Worm (Caenorhabditis elegans): Measurements from ENCODE around the gene F22F7.7.

F22F7.7 gene

ce11 chrV:2150876-2151275 lies 11.0 kb upstream of the F22F7.7 start, which contains the start of gene C45H4.13:
TSS of gene C45H4.13 (minus strand) at chrV:2150976.
- TF ChIP-seq ztf-26 (tag; optimal IDR thresholded peaks at IDR 0.05) (no peak), repo-1 (tag; optimal IDR thresholded peaks at IDR 0.05) (no peak), F23B12.7 (tag; optimal IDR thresholded peaks at IDR 0.05; ENCODE audit: insufficient read depth) (no peak), nhr-27 (tag; optimal IDR thresholded peaks at IDR 0.05) (no peak), pbrm-1 (GFP tag; IDR thresholded peaks at IDR 0.05) (no peak), chd-7 (tag; optimal IDR thresholded peaks at IDR 0.05) (no peak), zfh-2 (GFP tag; conservative IDR thresholded peaks at IDR 0.05) (no peak), F33H1.4 (GFP tag; IDR thresholded peaks at IDR 0.05) (no peak), nhr-80 (tag; optimal IDR thresholded peaks at IDR 0.05) (no peak), T26A5.8 (tag; optimal IDR thresholded peaks at IDR 0.05) (no peak), nfyb-1 (GFP tag; IDR thresholded peaks at IDR 0.05) (no peak), lsl-1 (GFP tag; optimal IDR thresholded peaks at IDR 0.05) (no peak), lin-40 (tag; optimal IDR thresholded peaks at IDR 0.05) (no peak), lir-1 (GFP tag; conservative IDR thresholded peaks at IDR 0.05) (no peak), athp-1 (tag; optimal IDR thresholded peaks at IDR 0.05) (no peak), unc-130 (GFP tag; optimal IDR thresholded peaks at IDR 0.05) (no peak), hlh-12 (tag; optimal IDR thresholded peaks at IDR 0.05) (no peak), B0035.1 (tag; optimal IDR thresholded peaks at IDR 0.05) (no peak), lsy-27 (tag; optimal IDR thresholded peaks at IDR 0.05; ENCODE audit: borderline replicate concordance, insufficient read depth) (no peak), aptf-3 (GFP tag; IDR thresholded peaks at IDR 0.05) (no peak)

ce11 chrV:2149432-2149831 lies 9.6 kb upstream of the F22F7.7 start, which contains the start of gene C45H4.21:
TSS of gene C45H4.21 (minus strand) at chrV:2149532.
- no peak for TF ChIP-seq ceh-58 (GFP tag; IDR thresholded peaks at IDR 0.05)
- no peak for TF ChIP-seq tbx-9 (tag; optimal IDR thresholded peaks at IDR 0.05; ENCODE audit: borderline replicate concordance)
- TF ChIP-seq lin-26 (GFP tag; IDR thresholded peaks at IDR 0.05): no peak
- no peak for TF ChIP-seq ekl-4 (GFP tag; IDR thresholded peaks at IDR 0.05)
- TF ChIP-seq snpc-1.1 (tag; optimal IDR thresholded peaks at IDR 0.05; ENCODE audit: insufficient read depth): no peak
- TF ChIP-seq F55B11.4 (tag; optimal IDR thresholded peaks at IDR 0.05; ENCODE audit: borderline replicate concordance, insufficient read depth): no peak
- TF ChIP-seq madf-6 (GFP tag; IDR thresholded peaks at IDR 0.05): no peak
- no peak for TF ChIP-seq lin-35 (GFP tag; optimal IDR thresholded peaks at IDR 0.05)
- no peak for TF ChIP-seq nhr-80 (tag; optimal IDR thresholded peaks at IDR 0.05)
- no peak for TF ChIP-seq F22D6.2 (tag; optimal IDR thresholded peaks at IDR 0.05)
- TF ChIP-seq B0035.1 (tag; optimal IDR thresholded peaks at IDR 0.05): no peak
- no peak for TF ChIP-seq F52B5.7 (tag; optimal IDR thresholded peaks at IDR 0.05)
- no peak for TF ChIP-seq F57A8.1 (GFP tag; optimal IDR thresholded peaks at IDR 0.05)
- no peak for TF ChIP-seq ztf-25 (GFP tag; IDR thresholded peaks at IDR 0.05)
- no peak for TF ChIP-seq K11D2.4 (GFP tag; IDR thresholded peaks at IDR 0.05)
- no peak for TF ChIP-seq ztf-3 (GFP tag; optimal IDR thresholded peaks at IDR 0.05)
- TF ChIP-seq ceh-79 (tag; optimal IDR thresholded peaks at IDR 0.05): no peak
- TF ChIP-seq B0261.1 (tag; optimal IDR thresholded peaks at IDR 0.05): no peak
- TF ChIP-seq xnd-1 (tag; optimal IDR thresholded peaks at IDR 0.05): no peak
- TF ChIP-seq attf-6 (GFP tag; IDR thresholded peaks at IDR 0.05): no peak

DNA sequence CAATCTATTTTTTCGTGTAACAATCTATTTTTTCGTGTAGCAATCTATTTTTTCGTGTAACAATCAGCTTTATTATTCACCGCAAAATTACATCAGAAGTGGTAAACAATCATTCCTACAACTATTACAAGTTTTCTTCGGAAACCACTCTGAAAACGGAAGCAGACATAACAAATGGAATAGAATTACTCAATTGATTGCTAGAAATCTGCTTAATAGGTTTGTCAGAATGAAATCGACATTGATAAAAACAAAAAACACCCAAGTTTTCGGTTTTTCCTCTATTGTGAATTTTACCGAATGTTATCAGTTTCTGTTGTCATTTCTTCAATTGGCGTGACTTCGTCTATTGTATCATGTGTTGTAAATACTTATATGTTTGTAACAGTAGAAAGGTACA lies 7.0 kb upstream of the F22F7.7 start, which contains the start of gene srbc-20:
Gene srbc-20 (plus strand): TSS at position 301 of the 400 bp plus-strand sequence.
- TF ChIP-seq Y53F4B.3 (GFP tag; IDR thresholded peaks at IDR 0.05): no peak
- no peak for TF ChIP-seq snpc-3.4 (tag; optimal IDR thresholded peaks at IDR 0.05)

All from whole organism, young adult.